Fruit fly (Drosophila melanogaster) whole organism, embryonic: ENCODE data around the gene CG9393.

Source experiments
- Atf3 ChIP-seq: fragments of 200-800 bp; sonication (Bioruptor generic); optimal IDR thresholded peaks from 3 replicates; lab custom pipeline; 2016; ENCODE audit warnings: missing biosample characterization, missing genetic modification characterization
- CG10462 ChIP-seq: fragments of 200-800 bp; sonication (Bioruptor generic); optimal IDR thresholded peaks from 2 replicates; lab custom pipeline; 2016; ENCODE audit warnings: missing biosample characterization, missing genetic modification characterization
- CG11085 ChIP-seq: fragments of 200-800 bp; sonication (Bioruptor generic); IDR thresholded peaks from 2 replicates; pipeline ENCODE4 v1.3.6; 2022; ENCODE audit warnings: missing biosample characterization, missing genetic modification characterization
- CG12391 ChIP-seq: fragments of 200-800 bp; sonication (Bioruptor generic); optimal IDR thresholded peaks from 3 replicates; lab custom pipeline; 2018; ENCODE audit warnings: missing biosample characterization, mild to moderate bottlenecking, missing genetic modification characterization, moderate library complexity
- CG14667 ChIP-seq: fragments of 200-800 bp; sonication (Bioruptor generic); IDR thresholded peaks from 2 replicates; pipeline ENCODE4 v1.3.6; 2022; ENCODE audit warnings: missing biosample characterization, missing genetic modification characterization
- CG14710 ChIP-seq: fragments of 200-800 bp; sonication (Bioruptor generic); optimal IDR thresholded peaks from 3 replicates; lab custom pipeline; 2019; ENCODE audit warnings: missing biosample characterization, mild to moderate bottlenecking, missing genetic modification characterization, moderate library complexity
- CG15073 ChIP-seq: fragments of 200-800 bp; sonication (Bioruptor generic); optimal IDR thresholded peaks from 2 replicates; lab custom pipeline; 2016; ENCODE audit warnings: missing biosample characterization, missing genetic modification characterization
- CG15269 ChIP-seq: fragments of 200-800 bp; sonication (Bioruptor generic); optimal IDR thresholded peaks from 2 replicates; lab custom pipeline; 2018; ENCODE audit warnings: missing biosample characterization, mild to moderate bottlenecking, missing genetic modification characterization, moderate library complexity
- CG1647 ChIP-seq: fragments of 200-800 bp; sonication (Bioruptor generic); optimal IDR thresholded peaks from 3 replicates; lab custom pipeline; 2016; ENCODE audit warnings: missing biosample characterization, missing genetic modification characterization
- CG1792 ChIP-seq: fragments of 200-800 bp; sonication (Bioruptor generic); optimal IDR thresholded peaks from 2 replicates; lab custom pipeline; 2016; ENCODE audit warnings: missing biosample characterization, missing genetic modification characterization
- CG31441 ChIP-seq: fragments of 200-800 bp; sonication (Bioruptor generic); IDR thresholded peaks from 2 replicates; pipeline ENCODE4 v1.3.6; 2022; ENCODE audit warnings: missing biosample characterization, missing genetic modification characterization
- CG34376 ChIP-seq: fragments of 200-800 bp; sonication (Bioruptor generic); optimal IDR thresholded peaks from 2 replicates; lab custom pipeline; 2018; ENCODE audit warnings: missing biosample characterization, mild to moderate bottlenecking, missing genetic modification characterization
- CG43689 ChIP-seq: fragments of 200-800 bp; sonication (Bioruptor generic); IDR thresholded peaks from 2 replicates; pipeline ENCODE4 v1.3.6; 2022; ENCODE audit warnings: missing biosample characterization, missing genetic modification characterization
- CG4707 ChIP-seq: fragments of 200-800 bp; sonication (Bioruptor generic); optimal IDR thresholded peaks from 2 replicates; lab custom pipeline; 2018; ENCODE audit warnings: missing biosample characterization, mild to moderate bottlenecking, missing genetic modification characterization, moderate library complexity
- CG5245 ChIP-seq: fragments of 200-800 bp; sonication (Bioruptor generic); optimal IDR thresholded peaks from 3 replicates; lab custom pipeline; 2016; ENCODE audit warnings: missing biosample characterization, missing genetic modification characterization
- CG6854 ChIP-seq: fragments of 200-800 bp; sonication (Bioruptor generic); optimal IDR thresholded peaks from 3 replicates; lab custom pipeline; 2017; ENCODE audit warnings: missing biosample characterization, mild to moderate bottlenecking, missing genetic modification characterization
- CG7987 ChIP-seq: fragments of 200-800 bp; sonication (Bioruptor generic); optimal IDR thresholded peaks from 2 replicates; lab custom pipeline; 2018; ENCODE audit warnings: missing biosample characterization, mild to moderate bottlenecking, missing genetic modification characterization, moderate library complexity
- CG8924 ChIP-seq: fragments of 200-800 bp; optimal IDR thresholded peaks from 3 replicates; lab custom pipeline; 2019; ENCODE audit warnings: missing biosample characterization, mild to moderate bottlenecking, missing genetic modification characterization, moderate library complexity
- Deaf1 ChIP-seq: fragments of 200-800 bp; optimal IDR thresholded peaks from 3 replicates; lab custom pipeline; 2019; ENCODE audit warnings: missing biosample characterization, mild to moderate bottlenecking, missing genetic modification characterization, moderate library complexity
- Dip2 ChIP-seq: fragments of 200-800 bp; sonication (Bioruptor generic); IDR thresholded peaks from 2 replicates; pipeline ENCODE4 v1.3.6; 2022; ENCODE audit warnings: missing biosample characterization, missing genetic modification characterization
- Doc2 ChIP-seq: fragments of 200-800 bp; sonication (Bioruptor generic); IDR thresholded peaks from 2 replicates; pipeline ENCODE4 v1.3.6; 2022; ENCODE audit warnings: missing biosample characterization, missing genetic modification characterization
- Elba2 ChIP-seq: fragments of 200-800 bp; sonication (Bioruptor generic); optimal IDR thresholded peaks from 3 replicates; lab custom pipeline; 2016; ENCODE audit warnings: missing biosample characterization, missing genetic modification characterization
- Fer3 ChIP-seq: fragments of 200-800 bp; sonication (Bioruptor generic); optimal IDR thresholded peaks from 2 replicates; lab custom pipeline; 2018; ENCODE audit warnings: missing biosample characterization, mild to moderate bottlenecking, missing genetic modification characterization, moderate library complexity
- H15 ChIP-seq: fragments of 200-800 bp; sonication (Bioruptor generic); IDR thresholded peaks from 3 replicates; pipeline ENCODE4 v1.3.6; 2022; ENCODE audit warnings: missing biosample characterization, missing genetic modification characterization
- MBD-R2 ChIP-seq: fragments of 200-800 bp; sonication (Bioruptor generic); IDR thresholded peaks from 2 replicates; pipeline ENCODE4 v1.3.6; 2022; ENCODE audit warnings: missing biosample characterization, missing genetic modification characterization
- Nf-YA ChIP-seq: fragments of 200-800 bp; sonication (Bioruptor generic); IDR thresholded peaks from 2 replicates; pipeline ENCODE4 v1.3.6; 2022; ENCODE audit warnings: missing biosample characterization, missing genetic modification characterization
- Six4 ChIP-seq: fragments of 200-800 bp; sonication (Bioruptor generic); optimal IDR thresholded peaks from 2 replicates; lab custom pipeline; 2016; ENCODE audit warnings: missing biosample characterization, missing genetic modification characterization
- Vsx1 ChIP-seq: fragments of 200-800 bp; sonication (Bioruptor generic); optimal IDR thresholded peaks from 2 replicates; lab custom pipeline; 2017; ENCODE audit warnings: missing biosample characterization, mild to moderate bottlenecking, missing genetic modification characterization, missing genetic modification reagents
- bab2 ChIP-seq: fragments of 200-800 bp; sonication (Bioruptor generic); optimal IDR thresholded peaks from 2 replicates; lab custom pipeline; 2016; ENCODE audit warnings: missing biosample characterization, missing genetic modification characterization
- bcd ChIP-seq: fragments of 200-800 bp; sonication (Bioruptor generic); optimal IDR thresholded peaks from 2 replicates; lab custom pipeline; 2017; ENCODE audit warnings: missing biosample characterization, mild to moderate bottlenecking, missing genetic modification characterization
- caup ChIP-seq: fragments of 200-800 bp; sonication (Bioruptor generic); optimal IDR thresholded peaks from 3 replicates; lab custom pipeline; 2017; ENCODE audit warnings: missing biosample characterization, mild to moderate bottlenecking, missing genetic modification characterization, moderate library complexity; ENCODE audit not compliant: severe bottlenecking
- chif ChIP-seq, 2 experiments: fragments of 200-800 bp; sonication (Bioruptor generic); optimal IDR thresholded peaks; 3 replicates each; lab custom pipeline; 2016; ENCODE audit warnings: missing biosample characterization in 2 of 2, missing genetic modification characterization in 2 of 2
- chinmo ChIP-seq: fragments of 200-800 bp; sonication (Bioruptor generic); IDR thresholded peaks from 4 replicates; pipeline ENCODE4 v1.3.6; 2022; ENCODE audit warnings: missing biosample characterization, missing genetic modification characterization; ENCODE audit not compliant: partially characterized antibody
- croc ChIP-seq: fragments of 200-800 bp; sonication (Bioruptor generic); conservative IDR thresholded peaks from 3 replicates; pipeline ENCODE4 v1.3.6; 2022; ENCODE audit warnings: missing biosample characterization, missing genetic modification characterization
- disco-r ChIP-seq: fragments of 200-800 bp; sonication (Bioruptor generic); optimal IDR thresholded peaks from 2 replicates; lab custom pipeline; 2016; ENCODE audit warnings: missing biosample characterization, missing genetic modification characterization
- fd102C ChIP-seq: fragments of 200-800 bp; sonication (Bioruptor generic); optimal IDR thresholded peaks from 2 replicates; lab custom pipeline; 2018; ENCODE audit warnings: missing biosample characterization, mild to moderate bottlenecking, missing genetic modification characterization, moderate library complexity
- gce ChIP-seq: fragments of 200-800 bp; sonication (Bioruptor generic); IDR thresholded peaks from 3 replicates; pipeline ENCODE4 v1.3.6; 2022; ENCODE audit warnings: missing biosample characterization, missing genetic modification characterization
- gem ChIP-seq: fragments of 200-800 bp; sonication (Bioruptor generic); optimal IDR thresholded peaks from 2 replicates; lab custom pipeline; 2019; ENCODE audit warnings: missing biosample characterization, mild to moderate bottlenecking, missing genetic modification characterization, moderate library complexity
- klu ChIP-seq: fragments of 200-800 bp; sonication (Bioruptor generic); IDR thresholded peaks from 2 replicates; pipeline ENCODE4 v1.3.6; 2022; ENCODE audit warnings: missing biosample characterization, missing genetic modification characterization
- peb ChIP-seq: fragments of 200-800 bp; sonication (Bioruptor generic); IDR thresholded peaks from 2 replicates; pipeline ENCODE4 v1.3.6; 2022; ENCODE audit warnings: missing biosample characterization, missing genetic modification characterization
- pum ChIP-seq: fragments of 200-800 bp; sonication (Bioruptor generic); optimal IDR thresholded peaks from 2 replicates; lab custom pipeline; 2016; ENCODE audit warnings: missing biosample characterization, missing genetic modification characterization
- scrt ChIP-seq: fragments of 200-800 bp; sonication (Bioruptor generic); optimal IDR thresholded peaks from 2 replicates; lab custom pipeline; 2018; ENCODE audit warnings: missing biosample characterization, mild to moderate bottlenecking, missing genetic modification characterization, moderate library complexity
- slou ChIP-seq: fragments of 200-800 bp; sonication (Bioruptor generic); optimal IDR thresholded peaks from 3 replicates; lab custom pipeline; 2016; ENCODE audit warnings: missing biosample characterization, missing genetic modification characterization
- sna ChIP-seq: fragments of 200-800 bp; sonication (Bioruptor generic); IDR thresholded peaks from 2 replicates; pipeline ENCODE4 v1.3.6; 2022; ENCODE audit warnings: missing biosample characterization, missing genetic modification characterization; ENCODE audit not compliant: partially characterized antibody
- stc ChIP-seq: fragments of 200-800 bp; sonication (Bioruptor generic); IDR thresholded peaks from 2 replicates; pipeline ENCODE4 v1.3.6; 2022; ENCODE audit warnings: missing biosample characterization, missing genetic modification characterization
- tll ChIP-seq, 2 experiments: fragments of 200-800 bp in 1 of 2; fragments of >200 bp in 1 of 2; sonication (Bioruptor generic) in 1 of 2; optimal IDR thresholded peaks; 2 replicates each; lab custom pipeline; 2017 to 2019; ENCODE audit warnings: missing biosample characterization in 2 of 2, missing genetic modification characterization in 2 of 2, mild to moderate bottlenecking in 1 of 2, moderate library complexity in 1 of 2
- trem ChIP-seq: fragments of 200-800 bp; optimal IDR thresholded peaks from 3 replicates; lab custom pipeline; 2019; ENCODE audit warnings: missing biosample characterization, mild to moderate bottlenecking, missing genetic modification characterization, moderate library complexity
- wek ChIP-seq: fragments of 200-800 bp; sonication (Bioruptor generic); optimal IDR thresholded peaks from 3 replicates; lab custom pipeline; 2018; ENCODE audit warnings: missing biosample characterization, mild to moderate bottlenecking, missing genetic modification characterization, moderate library complexity

The CG9393 gene

dm6 chr3R:9527907-9528842 lies 35.3 kb downstream of the CG9393 start (continued):
- peak; percentile 92 for TF ChIP-seq CG7987 (GFP tag; lab: Kevin White, UChicago)
- TF ChIP-seq Elba2 (GFP tag; lab: Kevin White, UChicago), result no peak
- TF ChIP-seq klu (GFP tag; lab: Robert Waterston, UW), result peak; percentile 82
- TF ChIP-seq H15 (GFP tag; lab: Robert Waterston, UW), result peak; percentile 86
- peak; percentile 93 for TF ChIP-seq CG1792 (GFP tag; lab: Kevin White, UChicago)
- TF ChIP-seq fd102C (GFP tag; lab: Kevin White, UChicago), result no peak
- peak; percentile 82 for TF ChIP-seq pum (GFP tag; lab: Kevin White, UChicago)
- peak; percentile 65; the same call in 1 of the 2 replicates for TF ChIP-seq peb (GFP tag; lab: Robert Waterston, UW)
- TF ChIP-seq gce (GFP tag; lab: Robert Waterston, UW), result peak; percentile 82; the same call in 2 of the 3 replicates
- TF ChIP-seq chif (GFP tag; optimal IDR thresholded peaks at IDR 0.05; lab: Kevin White, UChicago), result peak; percentile 72 to 94
- TF ChIP-seq CG15073, result peak; percentile 4
- peak; percentile 5 for TF ChIP-seq CG10462 (GFP tag; lab: Kevin White, UChicago)
- peak; percentile 79 for TF ChIP-seq Nf-YA
- peak; percentile 82 for TF ChIP-seq Six4 (GFP tag; lab: Kevin White, UChicago)
- peak; percentile 66 for TF ChIP-seq Deaf1
- peak; percentile 27; the same call in 1 of the 2 replicates for TF ChIP-seq Dip2 (GFP tag; lab: Robert Waterston, UW)
- peak; percentile 81 for TF ChIP-seq slou (GFP tag; lab: Kevin White, UChicago)
- TF ChIP-seq bcd (GFP tag; lab: Kevin White, UChicago), result peak; percentile 92
- peak; percentile 77 for TF ChIP-seq CG8924 (tag; lab: Kevin White, UChicago)
- TF ChIP-seq MBD-R2, result peak; percentile 88
- TF ChIP-seq CG31441 (GFP tag; lab: Robert Waterston, UW), result no peak
- peak; percentile 94 for TF ChIP-seq caup (GFP tag; lab: Kevin White, UChicago)
- peak; percentile 91 for TF ChIP-seq bab2
- no peak for TF ChIP-seq sna (GFP tag; lab: Robert Waterston, UW)
- peak; percentile 57 for TF ChIP-seq Atf3 (GFP tag; lab: Kevin White, UChicago)
- TF ChIP-seq croc (GFP tag; lab: Robert Waterston, UW), result no peak; the same call in 2 of the 3 replicates
- TF ChIP-seq CG11085 (GFP tag; lab: Robert Waterston, UW), result peak; percentile 93
- TF ChIP-seq disco-r (GFP tag; lab: Kevin White, UChicago), result peak; percentile 82
- TF ChIP-seq CG4707 (GFP tag; lab: Kevin White, UChicago), result peak; percentile 28
- TF ChIP-seq CG14667 (GFP tag; lab: Robert Waterston, UW), result peak; percentile 76
- peak; percentile 83 for TF ChIP-seq Doc2 (GFP tag; lab: Robert Waterston, UW)
- TF ChIP-seq trem (tag; lab: Kevin White, UChicago), result peak; percentile 45
- TF ChIP-seq CG14710 (tag; lab: Kevin White, UChicago), result peak; percentile 35
- TF ChIP-seq CG12391, result peak; percentile 71
- peak; percentile 87 for TF ChIP-seq CG15269 (tag; lab: Kevin White, UChicago)
- TF ChIP-seq CG1647 (GFP tag; lab: Kevin White, UChicago), result peak; percentile 94
- no peak for TF ChIP-seq tll (GFP tag; optimal IDR thresholded peaks at IDR 0.05; lab: Kevin White, UChicago)
- peak; percentile 90 for TF ChIP-seq stc
- TF ChIP-seq CG43689, result peak; percentile 72
- TF ChIP-seq Fer3 (tag; lab: Kevin White, UChicago), result peak; percentile 95
- TF ChIP-seq chinmo (GFP tag; lab: Robert Waterston, UW), result peak; percentile 83; the same call in 3 of the 4 replicates
- peak; percentile 89 for TF ChIP-seq CG6854 (GFP tag; lab: Kevin White, UChicago)
- TF ChIP-seq gem (tag; lab: Kevin White, UChicago), result peak; percentile 88
- peak; percentile 91 for TF ChIP-seq CG34376
- peak; percentile 87 for TF ChIP-seq scrt (GFP tag; lab: Kevin White, UChicago)
- TF ChIP-seq wek (GFP tag; lab: Kevin White, UChicago), result peak; percentile 65
- TF ChIP-seq CG5245 (GFP tag; lab: Kevin White, UChicago), result peak; percentile 82
- TF ChIP-seq Vsx1 (GFP tag; lab: Kevin White, UChicago), result no peak
